Worm (Caenorhabditis elegans) whole organism, L3 larva: ENCODE data around the gene skr-4.

Experiments
- R02D3.7 ChIP-seq: fragments of 150-350 bp; optimal IDR thresholded peaks from 2 replicates; lab custom pipeline; 2014; ENCODE audit warnings: missing biosample characterization, missing genetic modification characterization
- ama-1 ChIP-seq: fragments of 150-350 bp; optimal IDR thresholded peaks from 2 replicates; lab custom pipeline; 2018
- eor-1 ChIP-seq, 2 experiments: fragments of 150-350 bp; optimal IDR thresholded peaks; 2 replicates each; lab custom pipeline; 2014 to 2018; ENCODE audit warnings: missing biosample characterization in 2 of 2, missing genetic modification characterization in 2 of 2
- jun-1 ChIP-seq: fragments of 150-350 bp; optimal IDR thresholded peaks from 2 replicates; lab custom pipeline; 2014; ENCODE audit warnings: missing biosample characterization, missing genetic modification reagents, missing genetic modification characterization
- lin-39 ChIP-seq: fragments of 150-350 bp; optimal IDR thresholded peaks from 2 replicates; lab custom pipeline; 2018; ENCODE audit warnings: missing biosample characterization, missing genetic modification reagents, missing genetic modification characterization
- nhr-237 ChIP-seq: fragments of 150-350 bp; optimal IDR thresholded peaks from 2 replicates; lab custom pipeline; 2014; ENCODE audit warnings: missing biosample characterization, missing genetic modification characterization
- nhr-25 ChIP-seq: sonication (generic microtip); optimal IDR thresholded peaks from 2 replicates; lab custom pipeline; 2017; ENCODE audit warnings: missing biosample characterization, missing genetic modification characterization
- nhr-76 ChIP-seq: fragments of 150-350 bp; sonication (generic microtip); optimal IDR thresholded peaks from 5 replicates; lab custom pipeline; 2014; ENCODE audit warnings: missing biosample characterization, missing genetic modification characterization
- pha-4 ChIP-seq: fragments of 150-350 bp; optimal IDR thresholded peaks from 2 replicates; lab custom pipeline; 2014; ENCODE audit warnings: missing biosample characterization, missing genetic modification reagents, missing genetic modification characterization
- skn-1 ChIP-seq: fragments of 150-350 bp; optimal IDR thresholded peaks from 2 replicates; lab custom pipeline; 2014; ENCODE audit warnings: missing biosample characterization, missing genetic modification characterization
- unc-62 ChIP-seq: fragments of 150-350 bp; sonication (generic microtip); optimal IDR thresholded peaks from 4 replicates; lab custom pipeline; 2014; ENCODE audit warnings: missing biosample characterization, missing genetic modification reagents, missing genetic modification characterization
- ztf-11 ChIP-seq: fragments of 150-350 bp; optimal IDR thresholded peaks from 2 replicates; lab custom pipeline; 2014; ENCODE audit warnings: missing biosample characterization, missing genetic modification characterization
- ztf-4 ChIP-seq: fragments of 150-350 bp; optimal IDR thresholded peaks from 2 replicates; lab custom pipeline; 2014; ENCODE audit warnings: missing biosample characterization, missing genetic modification characterization

ce11 chrV:19895250-19895649 lies 28.8 kb upstream of the skr-4 start, which contains the start of gene gly-4:
- TF ChIP-seq pha-4 (no peak), ama-1 (lab: Kevin White, UChicago) (no peak), unc-62 (GFP tag; lab: Kevin White, UChicago) (no peak), nhr-76 (tag; lab: Kevin White, UChicago) (no peak), jun-1 (tag; lab: Kevin White, UChicago) (no peak), nhr-237 (no peak), ztf-11 (tag; lab: Kevin White, UChicago) (no peak), nhr-25 (no peak), R02D3.7 (tag; lab: Kevin White, UChicago) (no peak), ztf-4 (tag; lab: Kevin White, UChicago) (no peak), skn-1 (tag; lab: Kevin White, UChicago) (no peak), lin-39 (tag; lab: Kevin White, UChicago) (no peak), eor-1 (tag; optimal IDR thresholded peaks at IDR 0.05; lab: Kevin White, UChicago) (no peak)
